Worm (Caenorhabditis elegans) whole organism, L1 larva: ENCODE measurements around the gene T02B11.4.
"Not testable (repeated sequence)": the region's sequence is repeated elsewhere in the genome, so short reads cannot be mapped to it uniquely, and the experiment has no call there.

Experiments used
- C34B4.2 ChIP-seq: sonication (generic microtip); optimal IDR thresholded peaks from 2 replicates; lab custom pipeline; 2017; ENCODE audit warnings: mild to moderate bottlenecking, missing genetic modification characterization, missing compliant biosample characterization
- F16B12.6 ChIP-seq: fragments of 150-350 bp; optimal IDR thresholded peaks from 2 replicates; lab custom pipeline; 2014; ENCODE audit warnings: missing biosample characterization, missing genetic modification characterization
- alr-1 ChIP-seq: fragments of 200-800 bp; sonication (Bioruptor generic); optimal IDR thresholded peaks from 2 replicates; lab custom pipeline; 2018; ENCODE audit warnings: borderline replicate concordance, mild to moderate bottlenecking, missing genetic modification characterization, missing compliant biosample characterization
- aly-2 ChIP-seq: fragments of 150-350 bp; optimal IDR thresholded peaks from 2 replicates; lab custom pipeline; 2014; ENCODE audit warnings: missing biosample characterization, missing genetic modification characterization
- blmp-1 ChIP-seq: fragments of 150-350 bp; optimal IDR thresholded peaks from 2 replicates; lab custom pipeline; 2014; ENCODE audit warnings: missing biosample characterization, missing genetic modification characterization
- ceh-82 ChIP-seq, 3 experiments: fragments of 150-350 bp in 1 of 3; sonication (generic microtip) in 2 of 3; optimal IDR thresholded peaks; 2 replicates each; lab custom pipeline; 2014 to 2017; ENCODE audit warnings: missing biosample characterization in 3 of 3, missing genetic modification characterization in 3 of 3
- dsc-1 ChIP-seq: sonication (generic microtip); optimal IDR thresholded peaks from 2 replicates; lab custom pipeline; 2016; ENCODE audit warnings: mild to moderate bottlenecking, missing genetic modification characterization, missing compliant biosample characterization
- efl-1 ChIP-seq, 4 experiments: fragments of 150-350 bp; optimal IDR thresholded peaks in 3 of 4; peaks in 1 of 4; 1 replicate in 1 of 4; 2 replicates in 3 of 4; lab custom pipeline; 2014; ENCODE audit warnings: missing biosample characterization in 2 of 4, missing genetic modification characterization in 2 of 4, missing genetic modification reagents in 2 of 4
- elt-2 ChIP-seq: sonication (generic microtip); optimal IDR thresholded peaks from 2 replicates; lab custom pipeline; 2016; ENCODE audit warnings: missing genetic modification characterization, mild to moderate bottlenecking, inconsistent platforms, missing compliant biosample characterization, missing genetic modification reagents
- ets-5 ChIP-seq: fragments of 200-800 bp; sonication (Bioruptor generic); IDR thresholded peaks from 2 replicates; pipeline ENCODE4 v1.3.6; 2022; ENCODE audit warnings: missing genetic modification characterization, missing compliant biosample characterization
- fkh-10 ChIP-seq: sonication (generic microtip); optimal IDR thresholded peaks from 2 replicates; lab custom pipeline; 2017; ENCODE audit warnings: missing biosample characterization, missing genetic modification reagents, missing genetic modification characterization
- irx-1 ChIP-seq: sonication (generic microtip); optimal IDR thresholded peaks from 2 replicates; lab custom pipeline; 2016; ENCODE audit warnings: missing genetic modification characterization, missing compliant biosample characterization
- isw-1 ChIP-seq: fragments of 200-800 bp; sonication (Bioruptor generic); IDR thresholded peaks from 2 replicates; pipeline ENCODE4 v1.3.6; 2022; ENCODE audit warnings: missing genetic modification characterization, missing compliant biosample characterization
- lin-15B ChIP-seq: fragments of 150-350 bp; sonication (generic microtip); optimal IDR thresholded peaks from 3 replicates; lab custom pipeline; 2014; ENCODE audit warnings: missing biosample characterization, missing genetic modification characterization
- nhr-20 ChIP-seq: sonication (generic microtip); optimal IDR thresholded peaks from 2 replicates; lab custom pipeline; 2016; ENCODE audit warnings: mild to moderate bottlenecking, missing genetic modification characterization, missing compliant biosample characterization
- nhr-237 ChIP-seq: fragments of 150-350 bp; optimal IDR thresholded peaks from 2 replicates; lab custom pipeline; 2014; ENCODE audit warnings: missing biosample characterization, missing genetic modification characterization
- nhr-28 ChIP-seq: fragments of 150-350 bp; optimal IDR thresholded peaks from 2 replicates; lab custom pipeline; 2014; ENCODE audit warnings: missing biosample characterization, missing genetic modification characterization
- nhr-71 ChIP-seq: sonication (generic microtip); optimal IDR thresholded peaks from 2 replicates; lab custom pipeline; 2016; ENCODE audit warnings: mild to moderate bottlenecking, missing genetic modification characterization, moderate library complexity, missing compliant biosample characterization
- nhr-77 ChIP-seq: fragments of 150-350 bp; optimal IDR thresholded peaks from 2 replicates; lab custom pipeline; 2014; ENCODE audit warnings: missing biosample characterization, missing genetic modification characterization
- nhr-84 ChIP-seq: sonication (generic microtip); optimal IDR thresholded peaks from 2 replicates; lab custom pipeline; 2017; ENCODE audit warnings: missing biosample characterization, missing genetic modification characterization
- pag-3 ChIP-seq: sonication (generic microtip); optimal IDR thresholded peaks from 2 replicates; lab custom pipeline; 2017; ENCODE audit warnings: missing genetic modification characterization, mild to moderate bottlenecking, missing compliant biosample characterization, antibody characterized with exemption, borderline replicate concordance; ENCODE audit not compliant: insufficient read depth
- pax-3 ChIP-seq: fragments of 200-800 bp; sonication (Bioruptor generic); optimal IDR thresholded peaks from 2 replicates; lab custom pipeline; 2018; ENCODE audit warnings: mild to moderate bottlenecking, missing genetic modification characterization, moderate library complexity, missing compliant biosample characterization
- pqm-1 ChIP-seq: sonication (generic microtip); optimal IDR thresholded peaks from 3 replicates; lab custom pipeline; 2017; ENCODE audit warnings: missing biosample characterization, missing genetic modification characterization
- skn-1 ChIP-seq: fragments of 150-350 bp; optimal IDR thresholded peaks from 2 replicates; lab custom pipeline; 2014; ENCODE audit warnings: missing biosample characterization, missing genetic modification characterization
- sptf-1 ChIP-seq: fragments of 150-350 bp; optimal IDR thresholded peaks from 2 replicates; lab custom pipeline; 2014; ENCODE audit warnings: missing biosample characterization, missing genetic modification characterization
- swsn-7 ChIP-seq: sonication (generic microtip); optimal IDR thresholded peaks from 2 replicates; lab custom pipeline; 2016; ENCODE audit warnings: missing genetic modification characterization, missing compliant biosample characterization
- tbx-2 ChIP-seq: sonication (generic microtip); optimal IDR thresholded peaks from 2 replicates; lab custom pipeline; 2016; ENCODE audit warnings: missing genetic modification characterization, missing compliant biosample characterization
- tlp-1 ChIP-seq: fragments of 150-350 bp; optimal IDR thresholded peaks from 2 replicates; lab custom pipeline; 2014; ENCODE audit warnings: missing biosample characterization, missing genetic modification characterization
- unc-30 ChIP-seq: sonication (generic microtip); optimal IDR thresholded peaks from 2 replicates; lab custom pipeline; 2017; ENCODE audit warnings: missing biosample characterization, missing genetic modification characterization
- unc-86 ChIP-seq: sonication (generic microtip); optimal IDR thresholded peaks from 2 replicates; lab custom pipeline; 2016; ENCODE audit warnings: missing genetic modification characterization, missing compliant biosample characterization
- zip-4 ChIP-seq: fragments of 200-800 bp; sonication (Bioruptor generic); optimal IDR thresholded peaks from 2 replicates; lab custom pipeline; 2018; ENCODE audit warnings: mild to moderate bottlenecking, missing genetic modification characterization, moderate library complexity, missing compliant biosample characterization

The T02B11.4 gene

ce11 chrV:893437-894018 lies 22.6 kb upstream of the T02B11.4 start, which contains the start of the genes srlf-23 and srlf-20:
srlf-23 (minus strand) TSS chrV:893537.
srlf-20 (plus strand) TSS chrV:893968.
- TF ChIP-seq irx-1 (no peak), fkh-10 (no peak), nhr-84 (tag; lab: Kevin White, UChicago) (no peak)

DNA sequence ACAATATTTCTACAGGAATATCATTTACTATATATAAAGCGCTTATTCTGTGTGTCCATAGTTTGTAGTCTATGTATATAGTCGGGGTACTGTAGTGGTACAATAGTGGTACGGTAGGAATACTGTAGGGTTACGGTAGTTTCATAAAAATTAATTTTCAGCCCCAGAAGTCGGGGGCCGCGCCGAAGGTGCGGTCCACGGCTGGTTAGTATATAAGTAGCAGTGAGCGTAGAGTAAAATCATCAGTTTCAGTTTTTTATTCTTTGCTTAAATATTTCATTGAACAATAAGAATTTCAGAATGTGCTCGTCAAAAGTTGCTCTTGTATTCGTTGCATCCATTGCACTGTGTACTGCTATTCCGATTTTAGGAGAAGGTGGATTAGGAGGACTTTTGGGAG lies 19.9 kb upstream of the T02B11.4 start, which contains the start of gene srlf-22:
srlf-22 (plus strand) TSS at position 301 of the 400 bp plus-strand sequence.
- TF ChIP-seq efl-1 (optimal IDR thresholded peaks at IDR 0.05; lab: Kevin White, UChicago); efl-1 (GFP tag; optimal IDR thresholded peaks at IDR 0.05 in 1 of 2; lab: Kevin White, UChicago); nhr-77 (tag; lab: Kevin White, UChicago); blmp-1: not testable (repeated sequence)
- TF ChIP-seq, all 84 proteins: peak for 0; not testable (repeated sequence) for 84

DNA sequence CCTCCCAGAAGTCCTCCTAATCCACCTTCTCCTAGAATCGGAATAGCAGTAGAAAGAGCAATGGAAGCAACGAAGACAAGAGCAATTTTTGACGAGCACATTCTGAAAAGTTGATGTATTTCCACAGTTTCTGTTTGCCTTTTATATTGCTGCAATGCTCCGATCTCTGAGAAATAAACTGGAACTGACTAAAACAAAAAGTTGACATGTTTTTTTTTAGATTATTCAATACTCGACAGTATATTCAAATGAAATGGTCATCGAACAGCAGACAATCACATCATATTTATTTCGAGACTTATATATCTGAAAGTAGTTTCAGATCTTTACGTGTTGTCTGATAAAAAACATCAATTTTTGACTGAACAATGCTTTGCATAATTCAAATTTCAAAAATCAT lies 19.5 kb upstream of the T02B11.4 start, which contains the start of gene srlf-21:
srlf-21 (minus strand) TSS at position 101 of the 400 bp plus-strand sequence.
- TF ChIP-seq ceh-82 (tag; optimal IDR thresholded peaks at IDR 0.05; lab: Kevin White, UChicago): no peak
- no peak for TF ChIP-seq ets-5 (GFP tag; lab: Robert Waterston, UW)
- no peak for TF ChIP-seq pax-3
- TF ChIP-seq F16B12.6 (tag; lab: Kevin White, UChicago): no peak
- TF ChIP-seq lin-15B (tag; lab: Kevin White, UChicago): no peak
- no peak for TF ChIP-seq alr-1 (tag; lab: Kevin White, UChicago)
- TF ChIP-seq tlp-1 (tag; lab: Kevin White, UChicago): no peak
- no peak for TF ChIP-seq swsn-7
- no peak for TF ChIP-seq elt-2 (tag; lab: Kevin White, UChicago)
- no peak for TF ChIP-seq nhr-77 (tag; lab: Kevin White, UChicago)
- TF ChIP-seq fkh-10: no peak

DNA sequence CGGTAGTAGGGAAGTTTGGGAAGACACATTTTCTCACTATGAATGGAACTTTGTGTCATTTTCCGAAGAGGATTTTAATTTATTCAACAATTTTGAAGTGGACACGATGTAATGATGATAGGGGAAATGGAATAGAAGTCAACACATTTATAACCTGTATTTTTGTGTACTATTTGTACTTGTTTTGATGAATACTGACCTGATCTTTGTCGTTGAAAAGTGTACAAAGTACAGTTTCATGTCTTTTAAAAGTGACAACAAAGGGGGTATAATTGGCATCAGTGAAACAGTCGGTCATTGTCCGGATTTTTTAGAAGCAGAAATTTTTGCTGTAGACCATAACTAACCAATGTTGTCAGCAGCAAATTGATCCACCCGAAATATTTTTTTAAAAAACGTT lies 18.3 kb upstream of the T02B11.4 start, which contains the start of gene T02B11.6:
T02B11.6 (minus strand) TSS at position 101 of the 400 bp plus-strand sequence.
- no peak for TF ChIP-seq C34B4.2

ce11 chrV:884324-884723 lies 13.4 kb upstream of the T02B11.4 start, which contains the start of gene srj-38:
srj-38 (minus strand) TSS chrV:884424.
- TF ChIP-seq nhr-20 (no peak), tbx-2 (no peak), unc-86 (no peak), tlp-1 (tag; lab: Kevin White, UChicago) (no peak), nhr-84 (tag; lab: Kevin White, UChicago) (no peak), sptf-1 (no peak), nhr-237 (tag; lab: Kevin White, UChicago) (no peak)

DNA sequence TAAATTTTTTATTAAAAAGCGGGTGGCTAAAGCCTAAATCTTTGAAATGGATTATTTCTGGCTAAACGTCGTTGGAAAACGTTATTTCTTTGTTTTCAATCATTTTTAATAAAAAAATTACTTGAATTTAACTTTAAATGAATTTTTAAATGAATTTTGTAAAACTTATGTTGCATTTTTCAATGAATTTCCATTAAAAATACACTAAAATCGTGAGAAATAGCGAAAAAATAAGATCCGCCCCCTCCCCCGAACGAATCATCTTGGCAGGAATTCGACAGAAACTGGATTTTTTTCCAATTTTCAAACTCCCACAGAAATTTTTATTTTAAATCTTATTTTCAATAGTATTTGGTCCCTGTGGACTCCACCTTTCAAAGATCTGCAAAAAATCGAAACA lies 8.2 kb upstream of the T02B11.4 start, which contains the start of gene srg-53:
srg-53 (plus strand) TSS at position 301 of the 400 bp plus-strand sequence.
- TF ChIP-seq nhr-84 (tag; lab: Kevin White, UChicago): no peak
- TF ChIP-seq tlp-1 (tag; lab: Kevin White, UChicago): no peak
- TF ChIP-seq dsc-1 (tag; lab: Kevin White, UChicago): no peak
- TF ChIP-seq isw-1: no peak
- TF ChIP-seq skn-1 (tag; lab: Kevin White, UChicago): no peak
- TF ChIP-seq unc-30 (tag; lab: Kevin White, UChicago): no peak
- TF ChIP-seq aly-2 (tag; lab: Kevin White, UChicago): no peak
- TF ChIP-seq zip-4 (GFP tag; lab: Kevin White, UChicago): no peak

- TF ChIP-seq pag-3 (tag; lab: Kevin White, UChicago) (no peak), nhr-28 (no peak), unc-86 (no peak), nhr-71 (tag; lab: Kevin White, UChicago) (no peak), fkh-10 (no peak), pqm-1 (tag; lab: Kevin White, UChicago) (no peak), nhr-237 (tag; lab: Kevin White, UChicago) (no peak), dsc-1 (tag; lab: Kevin White, UChicago) (no peak)
- TF ChIP-seq, all 84 proteins: peak for 0
Measured at ce11 chrV:878567-878966, 7.6 kb upstream of the T02B11.4 start, which contains the start of gene T02B11.8. T02B11.8 (minus strand) TSS chrV:878667.
